Fruit fly (Drosophila melanogaster) whole organism, embryonic: ENCODE measurements around the gene N.

Source experiments
- BtbVII ChIP-seq: fragments of 200-800 bp; sonication (Bioruptor generic); optimal IDR thresholded peaks from 3 replicates; lab custom pipeline; 2017; ENCODE audit warnings: missing biosample characterization, mild to moderate bottlenecking, missing genetic modification characterization
- CG10654 ChIP-seq: fragments of 200-800 bp; sonication (Bioruptor generic); optimal IDR thresholded peaks from 2 replicates; lab custom pipeline; 2016; ENCODE audit warnings: missing biosample characterization, missing genetic modification characterization
- CG11093 ChIP-seq: fragments of 200-800 bp; sonication (Bioruptor generic); IDR thresholded peaks from 3 replicates; pipeline ENCODE4 v1.3.6; 2022; ENCODE audit warnings: missing biosample characterization, missing genetic modification characterization
- CG12219 ChIP-seq: fragments of 200-800 bp; sonication (Bioruptor generic); optimal IDR thresholded peaks from 3 replicates; lab custom pipeline; 2018; ENCODE audit warnings: missing biosample characterization, mild to moderate bottlenecking, missing genetic modification characterization
- CG12236 ChIP-seq: fragments of 200-800 bp; sonication (Bioruptor generic); optimal IDR thresholded peaks from 2 replicates; lab custom pipeline; 2016; ENCODE audit warnings: missing biosample characterization, missing genetic modification characterization
- CG12769 ChIP-seq: fragments of 200-800 bp; sonication (Bioruptor generic); optimal IDR thresholded peaks from 2 replicates; lab custom pipeline; 2019; ENCODE audit warnings: missing biosample characterization, mild to moderate bottlenecking, missing genetic modification characterization, moderate library complexity
- CG13894 ChIP-seq: fragments of 200-800 bp; sonication (Bioruptor generic); optimal IDR thresholded peaks from 3 replicates; lab custom pipeline; 2018; ENCODE audit warnings: missing biosample characterization, mild to moderate bottlenecking, missing genetic modification characterization, moderate library complexity
- CG1529 ChIP-seq: fragments of 200-800 bp; sonication (Bioruptor generic); optimal IDR thresholded peaks from 3 replicates; lab custom pipeline; 2018; ENCODE audit warnings: missing biosample characterization, missing genetic modification characterization
- CG17385 ChIP-seq: fragments of 200-800 bp; sonication (Bioruptor generic); optimal IDR thresholded peaks from 3 replicates; lab custom pipeline; 2018; ENCODE audit warnings: missing biosample characterization, mild to moderate bottlenecking, missing genetic modification characterization
- CG2202 ChIP-seq: fragments of 200-800 bp; sonication (Bioruptor generic); optimal IDR thresholded peaks from 2 replicates; lab custom pipeline; 2018; ENCODE audit warnings: missing biosample characterization, mild to moderate bottlenecking, missing genetic modification characterization
- CG30431 ChIP-seq: fragments of 200-800 bp; sonication (Bioruptor generic); optimal IDR thresholded peaks from 2 replicates; lab custom pipeline; 2017; ENCODE audit warnings: missing biosample characterization, missing genetic modification characterization
- CG32532 ChIP-seq: fragments of 200-800 bp; sonication (Bioruptor generic); IDR thresholded peaks from 2 replicates; pipeline ENCODE4 v1.3.6; 2022; ENCODE audit warnings: missing biosample characterization, missing genetic modification characterization
- CG6254 ChIP-seq: fragments of 200-800 bp; sonication (Bioruptor generic); optimal IDR thresholded peaks from 3 replicates; lab custom pipeline; 2017; ENCODE audit warnings: mild to moderate bottlenecking, missing biosample characterization, missing genetic modification reagents, missing genetic modification characterization
- CG8765 ChIP-seq: fragments of 200-800 bp; sonication (Bioruptor generic); IDR thresholded peaks from 2 replicates; pipeline ENCODE4 v1.3.6; 2022; ENCODE audit warnings: missing biosample characterization, missing genetic modification characterization
- CG8924 ChIP-seq: fragments of 200-800 bp; optimal IDR thresholded peaks from 3 replicates; lab custom pipeline; 2019; ENCODE audit warnings: missing biosample characterization, mild to moderate bottlenecking, missing genetic modification characterization, moderate library complexity
- CG9932 ChIP-seq: fragments of 200-800 bp; sonication (Bioruptor generic); IDR thresholded peaks from 2 replicates; pipeline ENCODE4 v1.3.6; 2022; ENCODE audit warnings: missing biosample characterization, missing genetic modification characterization
- Camta ChIP-seq: fragments of 200-800 bp; sonication (Bioruptor generic); optimal IDR thresholded peaks from 2 replicates; lab custom pipeline; 2016; ENCODE audit warnings: missing biosample characterization, missing genetic modification characterization
- CkIIα-i1 ChIP-seq: fragments of 200-800 bp; sonication (Bioruptor generic); IDR thresholded peaks from 2 replicates; pipeline ENCODE4 v1.3.6; 2022; ENCODE audit warnings: missing biosample characterization, missing genetic modification characterization
- H15 ChIP-seq: fragments of 200-800 bp; sonication (Bioruptor generic); IDR thresholded peaks from 3 replicates; pipeline ENCODE4 v1.3.6; 2022; ENCODE audit warnings: missing biosample characterization, missing genetic modification characterization
- Hr51 ChIP-seq, 2 experiments: fragments of 200-800 bp; sonication (Bioruptor generic); optimal IDR thresholded peaks; 2 replicates in 1 of 2; 3 replicates in 1 of 2; lab custom pipeline; 2016 to 2018; ENCODE audit warnings: missing biosample characterization in 2 of 2, missing genetic modification characterization in 2 of 2, mild to moderate bottlenecking in 1 of 2, moderate library complexity in 1 of 2
- NFAT ChIP-seq: fragments of 200-800 bp; sonication (Bioruptor generic); IDR thresholded peaks from 2 replicates; pipeline ENCODE4 v1.3.6; 2022; ENCODE audit warnings: missing biosample characterization, missing genetic modification characterization
- Nf-YC ChIP-seq: fragments of 200-800 bp; optimal IDR thresholded peaks from 3 replicates; lab custom pipeline; 2019; ENCODE audit warnings: missing biosample characterization, mild to moderate bottlenecking, missing genetic modification characterization, moderate library complexity
- NfI ChIP-seq: fragments of 200-800 bp; sonication (Bioruptor generic); optimal IDR thresholded peaks from 3 replicates; lab custom pipeline; 2018; ENCODE audit warnings: missing biosample characterization, mild to moderate bottlenecking, missing genetic modification characterization, moderate library complexity
- Oli ChIP-seq: fragments of 200-800 bp; sonication (Bioruptor generic); optimal IDR thresholded peaks from 2 replicates; lab custom pipeline; 2018; ENCODE audit warnings: missing biosample characterization, mild to moderate bottlenecking, missing genetic modification characterization, moderate library complexity
- Pdp1 ChIP-seq, 2 experiments: fragments of 200-800 bp; sonication (Bioruptor generic); optimal IDR thresholded peaks; 3 replicates each; lab custom pipeline; 2016; ENCODE audit warnings: missing biosample characterization in 2 of 2, missing genetic modification characterization in 2 of 2, mild to moderate bottlenecking in 1 of 2, moderate library complexity in 1 of 2
- Poxn ChIP-seq: fragments of 200-800 bp; sonication (Bioruptor generic); IDR thresholded peaks from 2 replicates; pipeline ENCODE4 v1.3.6; 2022; ENCODE audit warnings: missing biosample characterization, missing genetic modification characterization
- Rfx ChIP-seq: fragments of 200-800 bp; sonication (Bioruptor generic); IDR thresholded peaks from 2 replicates; pipeline ENCODE4 v1.3.6; 2022; ENCODE audit warnings: missing biosample characterization, missing genetic modification characterization
- Spps ChIP-seq: fragments of 200-800 bp; sonication (Bioruptor generic); optimal IDR thresholded peaks from 2 replicates; lab custom pipeline; 2018; ENCODE audit warnings: missing biosample characterization, mild to moderate bottlenecking, missing genetic modification characterization
- Ssrp ChIP-seq: fragments of 200-800 bp; sonication (Bioruptor generic); optimal IDR thresholded peaks from 2 replicates; lab custom pipeline; 2018; ENCODE audit warnings: missing biosample characterization, mild to moderate bottlenecking, missing genetic modification characterization, moderate library complexity
- Trl ChIP-seq, 3 experiments: fragments of >200 bp in 2 of 3; fragments of 200-800 bp in 1 of 3; sonication (Bioruptor generic) in 1 of 3; optimal IDR thresholded peaks; 2 replicates in 1 of 3; 3 replicates in 2 of 3; lab custom pipeline; 2016 to 2017; ENCODE audit warnings: missing biosample characterization in 1 of 3, missing genetic modification characterization in 1 of 3
- ac ChIP-seq: fragments of 200-800 bp; sonication (Bioruptor generic); optimal IDR thresholded peaks from 3 replicates; lab custom pipeline; 2017; ENCODE audit warnings: missing biosample characterization, mild to moderate bottlenecking, missing genetic modification characterization
- aop ChIP-seq: fragments of 200-800 bp; sonication (Bioruptor generic); IDR thresholded peaks from 2 replicates; pipeline ENCODE4 v1.3.6; 2022; ENCODE audit warnings: missing biosample characterization, missing genetic modification characterization
- chinmo ChIP-seq: fragments of 200-800 bp; sonication (Bioruptor generic); IDR thresholded peaks from 4 replicates; pipeline ENCODE4 v1.3.6; 2022; ENCODE audit warnings: missing biosample characterization, missing genetic modification characterization; ENCODE audit not compliant: partially characterized antibody
- crol ChIP-seq: fragments of 200-800 bp; sonication (Bioruptor generic); IDR thresholded peaks from 2 replicates; pipeline ENCODE4 v1.3.6; 2022; ENCODE audit warnings: missing biosample characterization, missing genetic modification characterization
- ems ChIP-seq: fragments of 200-800 bp; sonication (Bioruptor generic); optimal IDR thresholded peaks from 3 replicates; lab custom pipeline; 2016; ENCODE audit warnings: missing biosample characterization, missing genetic modification characterization
- gcm ChIP-seq: fragments of 200-800 bp; sonication (Bioruptor generic); optimal IDR thresholded peaks from 2 replicates; lab custom pipeline; 2019; ENCODE audit warnings: missing biosample characterization, mild to moderate bottlenecking, missing genetic modification characterization, moderate library complexity
- gfzf ChIP-seq: fragments of 200-800 bp; sonication (Bioruptor generic); optimal IDR thresholded peaks from 2 replicates; lab custom pipeline; 2016; ENCODE audit warnings: missing biosample characterization, mild to moderate bottlenecking, missing genetic modification characterization, moderate library complexity
- her ChIP-seq: fragments of 200-800 bp; sonication (Bioruptor generic); optimal IDR thresholded peaks from 2 replicates; lab custom pipeline; 2016; ENCODE audit warnings: missing biosample characterization, missing genetic modification characterization
- lola ChIP-seq, 3 experiments: fragments of >200 bp in 2 of 3; fragments of 200-800 bp in 1 of 3; sonication (Bioruptor generic) in 1 of 3; optimal IDR thresholded peaks; 2 replicates each; lab custom pipeline; 2017 to 2019; ENCODE audit warnings: missing biosample characterization in 3 of 3, missing genetic modification characterization in 3 of 3, mild to moderate bottlenecking in 1 of 3, moderate library complexity in 1 of 3
- pan ChIP-seq, 4 experiments: fragments of >200 bp in 3 of 4; fragments of 200-800 bp in 1 of 4; sonication (Bioruptor generic) in 1 of 4; optimal IDR thresholded peaks in 3 of 4; IDR thresholded peaks in 1 of 4; 2 replicates each; pipeline versions ENCODE4 v1.3.6 to Lab custom; 2017 to 2022; ENCODE audit warnings: missing biosample characterization in 2 of 4, missing genetic modification characterization in 2 of 4, mixed read lengths in 1 of 4
- psq ChIP-seq: fragments of 200-800 bp; sonication (Bioruptor generic); optimal IDR thresholded peaks from 2 replicates; lab custom pipeline; 2017; ENCODE audit warnings: missing biosample characterization, missing genetic modification characterization
- sqz ChIP-seq: fragments of 200-800 bp; sonication (Bioruptor generic); optimal IDR thresholded peaks from 3 replicates; lab custom pipeline; 2018; ENCODE audit warnings: missing biosample characterization, mild to moderate bottlenecking, missing genetic modification characterization
- sr ChIP-seq: fragments of 200-800 bp; sonication (Bioruptor generic); IDR thresholded peaks from 3 replicates; pipeline ENCODE4 v1.3.6; 2022; ENCODE audit warnings: missing biosample characterization, missing genetic modification characterization
- tin ChIP-seq: fragments of 200-800 bp; sonication (Bioruptor generic); optimal IDR thresholded peaks from 3 replicates; lab custom pipeline; 2016; ENCODE audit warnings: missing biosample characterization, missing genetic modification characterization
- trem ChIP-seq: fragments of 200-800 bp; optimal IDR thresholded peaks from 3 replicates; lab custom pipeline; 2019; ENCODE audit warnings: missing biosample characterization, mild to moderate bottlenecking, missing genetic modification characterization, moderate library complexity
- unpg ChIP-seq: fragments of 200-800 bp; sonication (Bioruptor generic); optimal IDR thresholded peaks from 3 replicates; lab custom pipeline; 2018; ENCODE audit warnings: missing biosample characterization, mild to moderate bottlenecking, missing genetic modification characterization, moderate library complexity
- wor ChIP-seq: fragments of 200-800 bp; sonication (Bioruptor generic); IDR thresholded peaks from 2 replicates; pipeline ENCODE4 v1.3.6; 2022; ENCODE audit warnings: missing biosample characterization, missing genetic modification characterization
- yki ChIP-seq: fragments of >200 bp; optimal IDR thresholded peaks from 3 replicates; lab custom pipeline; 2018

The N gene

dm6 chrX:3134383-3135101 is at the start of gene N (continued):
- TF ChIP-seq CG2202 (tag; lab: Kevin White, UChicago): no peak
- no peak for TF ChIP-seq Trl (optimal IDR thresholded peaks at IDR 0.05; lab: Kevin White, UChicago)
- peak; percentile 64 for TF ChIP-seq Trl (GFP tag; optimal IDR thresholded peaks at IDR 0.05; lab: Kevin White, UChicago)
- TF ChIP-seq CG30431 (GFP tag; lab: Kevin White, UChicago): no peak
- no peak for TF ChIP-seq ac (GFP tag; lab: Kevin White, UChicago)
- no peak for TF ChIP-seq H15 (GFP tag; lab: Robert Waterston, UW)
- TF ChIP-seq CG32532 (GFP tag; lab: Robert Waterston, UW): peak; percentile 66
- TF ChIP-seq CkIIα-i1: no peak
- peak; percentile 11 for TF ChIP-seq tin (GFP tag; lab: Kevin White, UChicago)
- TF ChIP-seq BtbVII (GFP tag; lab: Kevin White, UChicago): no peak
- TF ChIP-seq sqz: peak; percentile 46
- TF ChIP-seq NFAT (GFP tag; lab: Robert Waterston, UW): peak; percentile 5; the same call in 1 of the 2 replicates
- peak; percentile 28; the same call in 1 of the 2 replicates for TF ChIP-seq CG8765
- TF ChIP-seq CG11093 (GFP tag; lab: Robert Waterston, UW): no peak
- peak; percentile 39 for TF ChIP-seq CG12236 (GFP tag; lab: Kevin White, UChicago)
- peak; percentile 56 for TF ChIP-seq gcm (GFP tag; lab: Kevin White, UChicago)
- TF ChIP-seq Oli (tag; lab: Kevin White, UChicago): peak; percentile 51
- no peak for TF ChIP-seq aop (GFP tag; lab: Robert Waterston, UW)
- TF ChIP-seq CG9932 (GFP tag; lab: Robert Waterston, UW): peak; percentile 66
- peak; percentile 4 for TF ChIP-seq Camta (GFP tag; lab: Kevin White, UChicago)
- TF ChIP-seq CG8924 (tag; lab: Kevin White, UChicago): no peak
- TF ChIP-seq sr (GFP tag; lab: Robert Waterston, UW): no peak; the same call in 2 of the 3 replicates
- TF ChIP-seq psq: peak; percentile 2
- TF ChIP-seq CG13894: peak; percentile 38
- TF ChIP-seq CG12219 (GFP tag; lab: Kevin White, UChicago): no peak
- TF ChIP-seq CG10654 (GFP tag; lab: Kevin White, UChicago): peak; percentile 16
- no peak for TF ChIP-seq wor (GFP tag; lab: Robert Waterston, UW)
- TF ChIP-seq trem (tag; lab: Kevin White, UChicago): peak; percentile 62
- peak in 1 of 2 experiments; percentile 77 for TF ChIP-seq Pdp1 (GFP tag; optimal IDR thresholded peaks at IDR 0.05; lab: Kevin White, UChicago)
- TF ChIP-seq chinmo: peak; percentile 88; the same call in 3 of the 4 replicates
- TF ChIP-seq crol (GFP tag; lab: Robert Waterston, UW): no peak
- TF ChIP-seq CG12769 (tag; lab: Kevin White, UChicago): peak; percentile 68
- peak; percentile 70 for TF ChIP-seq unpg (GFP tag; lab: Kevin White, UChicago)
- no peak for TF ChIP-seq ems (GFP tag; lab: Kevin White, UChicago)
- TF ChIP-seq Rfx: peak; percentile 71
- TF ChIP-seq pan (optimal IDR thresholded peaks at IDR 0.05; lab: Kevin White, UChicago): no peak
- peak in 1 of 2 experiments; percentile 75 for TF ChIP-seq pan (GFP tag; optimal IDR thresholded peaks at IDR 0.05 in 1 of 2, IDR thresholded peaks at IDR 0.05 in 1 of 2)
- TF ChIP-seq yki (lab: Kevin White, UChicago): peak; percentile 62
- peak; percentile 32 for TF ChIP-seq Ssrp
- TF ChIP-seq CG17385 (GFP tag; lab: Kevin White, UChicago): peak; percentile 15
- no peak for TF ChIP-seq Spps (tag; lab: Kevin White, UChicago)
- peak; percentile 23 for TF ChIP-seq NfI (GFP tag; lab: Kevin White, UChicago)
- TF ChIP-seq lola (GFP tag; optimal IDR thresholded peaks at IDR 0.05; lab: Kevin White, UChicago): peak in 1 of 3 experiments; percentile 24
- TF ChIP-seq Hr51 (GFP tag; optimal IDR thresholded peaks at IDR 0.05; lab: Kevin White, UChicago): peak; percentile 14 to 67
- TF ChIP-seq CG6254 (GFP tag; lab: Kevin White, UChicago): no peak
- peak; percentile 43 for TF ChIP-seq CG1529 (GFP tag; lab: Kevin White, UChicago)
- TF ChIP-seq Poxn: no peak
- TF ChIP-seq her (GFP tag; lab: Kevin White, UChicago): peak; percentile 54
- TF ChIP-seq gfzf (GFP tag; lab: Kevin White, UChicago): peak; percentile 99
- no peak for TF ChIP-seq Nf-YC (tag; lab: Kevin White, UChicago)
